Fruit fly (Drosophila melanogaster) whole organism, embryonic: ENCODE measurements around the gene ArfGAP3.

Experiments used
- Asciz ChIP-seq: fragments of 200-800 bp; sonication (Bioruptor generic); optimal IDR thresholded peaks from 2 replicates; lab custom pipeline; 2017; ENCODE audit warnings: missing biosample characterization, mild to moderate bottlenecking, missing genetic modification characterization, missing genetic modification reagents
- Atf6 ChIP-seq: fragments of 200-800 bp; sonication (Bioruptor generic); IDR thresholded peaks from 2 replicates; pipeline ENCODE4 v1.3.6; 2022; ENCODE audit warnings: missing biosample characterization, missing genetic modification characterization
- CG1024 ChIP-seq: fragments of 200-800 bp; sonication (Bioruptor generic); IDR thresholded peaks from 2 replicates; pipeline ENCODE4 v1.3.6; 2022; ENCODE audit warnings: missing biosample characterization, missing genetic modification characterization
- CG10543 ChIP-seq: fragments of 200-800 bp; sonication (Bioruptor generic); optimal IDR thresholded peaks from 3 replicates; lab custom pipeline; 2017; ENCODE audit warnings: missing biosample characterization, mild to moderate bottlenecking, missing genetic modification characterization, moderate library complexity
- CG11456 ChIP-seq: fragments of 200-800 bp; sonication (Bioruptor generic); IDR thresholded peaks from 3 replicates; pipeline ENCODE4 v1.3.6; 2022; ENCODE audit warnings: missing biosample characterization, missing genetic modification characterization
- CG1233 ChIP-seq: fragments of 200-800 bp; sonication (Bioruptor generic); optimal IDR thresholded peaks from 4 replicates; lab custom pipeline; 2018; ENCODE audit warnings: missing biosample characterization, mild to moderate bottlenecking, missing genetic modification characterization
- CG17568 ChIP-seq: fragments of 200-800 bp; sonication (Bioruptor generic); optimal IDR thresholded peaks from 2 replicates; lab custom pipeline; 2018; ENCODE audit warnings: missing biosample characterization, mild to moderate bottlenecking, missing genetic modification characterization, moderate library complexity
- CG18262 ChIP-seq: fragments of 200-800 bp; optimal IDR thresholded peaks from 3 replicates; lab custom pipeline; 2019; ENCODE audit warnings: missing biosample characterization, mild to moderate bottlenecking, missing genetic modification characterization, moderate library complexity
- CG18619 ChIP-seq: fragments of 200-800 bp; sonication (Bioruptor generic); optimal IDR thresholded peaks from 3 replicates; lab custom pipeline; 2017; ENCODE audit warnings: missing biosample characterization, mild to moderate bottlenecking, missing genetic modification characterization
- CG2875 ChIP-seq: fragments of 200-800 bp; sonication (Bioruptor generic); optimal IDR thresholded peaks from 2 replicates; lab custom pipeline; 2017; ENCODE audit warnings: missing biosample characterization, mild to moderate bottlenecking, missing genetic modification characterization, missing genetic modification reagents
- CG3065 ChIP-seq: fragments of 200-800 bp; sonication (Bioruptor generic); optimal IDR thresholded peaks from 2 replicates; lab custom pipeline; 2016; ENCODE audit warnings: missing biosample characterization, missing genetic modification characterization
- CG32767 ChIP-seq: fragments of 200-800 bp; sonication (Bioruptor generic); IDR thresholded peaks from 2 replicates; pipeline ENCODE4 v1.3.6; 2022; ENCODE audit warnings: missing biosample characterization, missing genetic modification characterization
- CG34224 ChIP-seq: fragments of 200-800 bp; sonication (Bioruptor generic); IDR thresholded peaks from 3 replicates; pipeline ENCODE4 v1.3.6; 2022; ENCODE audit warnings: missing biosample characterization, missing genetic modification characterization; ENCODE audit not compliant: partially characterized antibody
- CG3847 ChIP-seq: fragments of 200-800 bp; sonication (Bioruptor generic); IDR thresholded peaks from 2 replicates; pipeline ENCODE4 v1.3.6; 2022; ENCODE audit warnings: missing biosample characterization, missing genetic modification characterization
- CG5245 ChIP-seq: fragments of 200-800 bp; sonication (Bioruptor generic); optimal IDR thresholded peaks from 3 replicates; lab custom pipeline; 2016; ENCODE audit warnings: missing biosample characterization, missing genetic modification characterization
- CG8281 ChIP-seq: fragments of 200-800 bp; sonication (Bioruptor generic); optimal IDR thresholded peaks from 2 replicates; lab custom pipeline; 2018; ENCODE audit warnings: missing biosample characterization, mild to moderate bottlenecking, missing genetic modification characterization, moderate library complexity
- CG8388 ChIP-seq: fragments of 200-800 bp; sonication (Bioruptor generic); optimal IDR thresholded peaks from 2 replicates; lab custom pipeline; 2019; ENCODE audit warnings: missing biosample characterization, mild to moderate bottlenecking, missing genetic modification characterization, moderate library complexity
- CG9797 ChIP-seq: fragments of 200-800 bp; sonication (Bioruptor generic); optimal IDR thresholded peaks from 3 replicates; lab custom pipeline; 2018; ENCODE audit warnings: missing biosample characterization, mild to moderate bottlenecking, missing genetic modification characterization
- D19A ChIP-seq: fragments of 200-800 bp; optimal IDR thresholded peaks from 3 replicates; lab custom pipeline; 2019; ENCODE audit warnings: missing biosample characterization, mild to moderate bottlenecking, missing genetic modification characterization, moderate library complexity
- Dll ChIP-seq: fragments of 200-800 bp; sonication (Bioruptor generic); IDR thresholded peaks from 4 replicates; pipeline ENCODE4 v1.3.6; 2022; ENCODE audit warnings: missing biosample characterization, missing genetic modification characterization; ENCODE audit not compliant: partially characterized antibody
- Ets97D ChIP-seq: fragments of 200-800 bp; sonication (Bioruptor generic); optimal IDR thresholded peaks from 3 replicates; lab custom pipeline; 2016; ENCODE audit warnings: missing biosample characterization, missing genetic modification characterization
- Hmr ChIP-seq: fragments of 200-800 bp; sonication (Bioruptor generic); optimal IDR thresholded peaks from 3 replicates; lab custom pipeline; 2017; ENCODE audit warnings: mild to moderate bottlenecking, missing biosample characterization, missing genetic modification reagents, missing genetic modification characterization
- Jarid2 ChIP-seq: fragments of 200-800 bp; sonication (Bioruptor generic); optimal IDR thresholded peaks from 3 replicates; lab custom pipeline; 2017; ENCODE audit warnings: mild to moderate bottlenecking, missing biosample characterization, missing genetic modification reagents, missing genetic modification characterization
- Meics ChIP-seq: fragments of 200-800 bp; sonication (Bioruptor generic); optimal IDR thresholded peaks from 2 replicates; lab custom pipeline; 2017; ENCODE audit warnings: missing biosample characterization, mild to moderate bottlenecking, missing genetic modification characterization
- Nf-YC ChIP-seq: fragments of 200-800 bp; optimal IDR thresholded peaks from 3 replicates; lab custom pipeline; 2019; ENCODE audit warnings: missing biosample characterization, mild to moderate bottlenecking, missing genetic modification characterization, moderate library complexity
- Sox100B ChIP-seq: fragments of 200-800 bp; sonication (Bioruptor generic); optimal IDR thresholded peaks from 3 replicates; lab custom pipeline; 2018; ENCODE audit warnings: missing biosample characterization, mild to moderate bottlenecking, missing genetic modification characterization
- Trl ChIP-seq, 3 experiments: fragments of >200 bp in 2 of 3; fragments of 200-800 bp in 1 of 3; sonication (Bioruptor generic) in 1 of 3; optimal IDR thresholded peaks; 2 replicates in 1 of 3; 3 replicates in 2 of 3; lab custom pipeline; 2016 to 2017; ENCODE audit warnings: missing biosample characterization in 1 of 3, missing genetic modification characterization in 1 of 3
- amos ChIP-seq: fragments of 200-800 bp; sonication (Bioruptor generic); IDR thresholded peaks from 2 replicates; pipeline ENCODE4 v1.3.6; 2022; ENCODE audit warnings: missing biosample characterization, missing genetic modification characterization; ENCODE audit not compliant: partially characterized antibody
- cad ChIP-seq: fragments of >200 bp; optimal IDR thresholded peaks from 2 replicates; lab custom pipeline; 2017; ENCODE audit warnings: missing biosample characterization, missing genetic modification characterization
- ci ChIP-seq: fragments of 200-800 bp; sonication (Bioruptor generic); IDR thresholded peaks from 3 replicates; pipeline ENCODE4 v1.3.6; 2022; ENCODE audit warnings: missing biosample characterization, missing genetic modification characterization
- croc ChIP-seq: fragments of 200-800 bp; sonication (Bioruptor generic); conservative IDR thresholded peaks from 3 replicates; pipeline ENCODE4 v1.3.6; 2022; ENCODE audit warnings: missing biosample characterization, missing genetic modification characterization
- disco-r ChIP-seq: fragments of 200-800 bp; sonication (Bioruptor generic); optimal IDR thresholded peaks from 2 replicates; lab custom pipeline; 2016; ENCODE audit warnings: missing biosample characterization, missing genetic modification characterization
- fu2 ChIP-seq: fragments of 200-800 bp; sonication (Bioruptor generic); optimal IDR thresholded peaks from 2 replicates; lab custom pipeline; 2016; ENCODE audit warnings: missing biosample characterization, missing genetic modification characterization
- grau ChIP-seq: fragments of 200-800 bp; optimal IDR thresholded peaks from 3 replicates; lab custom pipeline; 2019; ENCODE audit warnings: missing biosample characterization, mild to moderate bottlenecking, missing genetic modification characterization, moderate library complexity
- kah ChIP-seq: fragments of 200-800 bp; sonication (Bioruptor generic); optimal IDR thresholded peaks from 2 replicates; lab custom pipeline; 2018; ENCODE audit warnings: missing biosample characterization, mild to moderate bottlenecking, missing genetic modification characterization
- kni ChIP-seq: fragments of 200-800 bp; sonication (Bioruptor generic); optimal IDR thresholded peaks from 3 replicates; lab custom pipeline; 2017; ENCODE audit warnings: mild to moderate bottlenecking, missing biosample characterization, missing genetic modification reagents, missing genetic modification characterization
- lov ChIP-seq, 2 experiments: fragments of 200-800 bp in 1 of 2; fragments of >200 bp in 1 of 2; sonication (Bioruptor generic) in 1 of 2; IDR thresholded peaks in 1 of 2; optimal IDR thresholded peaks in 1 of 2; 2 replicates in 1 of 2; 3 replicates in 1 of 2; pipeline versions ENCODE4 v1.3.6 to Lab custom; 2017 to 2022; ENCODE audit warnings: missing biosample characterization in 1 of 2, missing genetic modification characterization in 1 of 2
- mirr ChIP-seq: fragments of 200-800 bp; sonication (Bioruptor generic); optimal IDR thresholded peaks from 3 replicates; lab custom pipeline; 2018; ENCODE audit warnings: missing biosample characterization, mild to moderate bottlenecking, missing genetic modification characterization
- mld ChIP-seq: fragments of 200-800 bp; sonication (Bioruptor generic); IDR thresholded peaks from 3 replicates; pipeline ENCODE4 v1.3.6; 2022; ENCODE audit warnings: missing biosample characterization, missing genetic modification characterization; ENCODE audit not compliant: partially characterized antibody
- onecut ChIP-seq: fragments of 200-800 bp; sonication (Bioruptor generic); IDR thresholded peaks from 2 replicates; pipeline ENCODE4 v1.3.6; 2022; ENCODE audit warnings: missing biosample characterization, missing genetic modification characterization
- phol ChIP-seq: fragments of 200-800 bp; sonication (Bioruptor generic); optimal IDR thresholded peaks from 3 replicates; lab custom pipeline; 2018; ENCODE audit warnings: missing biosample characterization, mild to moderate bottlenecking, missing genetic modification characterization, moderate library complexity
- sd ChIP-seq: fragments of 200-800 bp; sonication (Bioruptor generic); optimal IDR thresholded peaks from 3 replicates; lab custom pipeline; 2018; ENCODE audit warnings: missing biosample characterization, mild to moderate bottlenecking, missing genetic modification characterization, moderate library complexity
- seq ChIP-seq: fragments of 200-800 bp; sonication (Bioruptor generic); IDR thresholded peaks from 2 replicates; pipeline ENCODE4 v1.3.6; 2022; ENCODE audit warnings: missing biosample characterization, missing genetic modification characterization
- ssp ChIP-seq: fragments of 200-800 bp; sonication (Bioruptor generic); IDR thresholded peaks from 2 replicates; pipeline ENCODE4 v1.3.6; 2022; ENCODE audit warnings: missing biosample characterization, missing genetic modification characterization
- stc ChIP-seq: fragments of 200-800 bp; sonication (Bioruptor generic); IDR thresholded peaks from 2 replicates; pipeline ENCODE4 v1.3.6; 2022; ENCODE audit warnings: missing biosample characterization, missing genetic modification characterization
- twi ChIP-seq: fragments of 200-800 bp; optimal IDR thresholded peaks from 2 replicates; lab custom pipeline; 2019; ENCODE audit warnings: missing biosample characterization, mild to moderate bottlenecking, missing genetic modification characterization, moderate library complexity

The ArfGAP3 gene

DNA sequence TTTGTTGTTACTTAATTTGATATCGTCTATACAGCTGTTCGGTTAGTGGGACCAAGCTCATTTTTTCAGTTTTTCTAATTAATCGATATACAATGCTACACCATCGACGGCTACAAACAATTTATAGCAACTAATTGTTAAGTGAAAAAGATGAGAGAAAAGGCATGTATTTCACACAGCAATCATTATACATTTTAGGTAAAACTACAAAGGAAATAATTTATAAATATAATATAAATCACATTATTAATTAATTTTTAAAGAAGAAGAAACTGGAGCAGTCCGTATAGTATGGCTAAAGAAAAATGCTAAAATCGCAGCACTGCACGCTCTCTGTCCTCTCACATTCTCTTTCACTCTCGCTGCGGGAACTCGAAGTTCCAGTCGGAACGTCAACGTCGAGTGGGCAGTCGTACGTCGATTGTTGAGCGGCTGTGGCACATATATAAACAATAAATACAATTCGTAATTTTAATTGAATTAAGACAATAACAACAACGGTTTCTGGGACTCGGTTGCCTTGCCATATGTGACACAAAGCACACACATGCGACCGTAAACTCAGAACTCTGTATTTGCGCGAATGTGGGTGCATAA is 10.5 kb upstream of the ArfGAP3 start, which contains the start of the genes CG14450 and CG11367 (continued):
- TF ChIP-seq CG8281 (no peak), mirr (GFP tag; lab: Kevin White, UChicago) (no peak), amos (GFP tag; lab: Robert Waterston, UW) (peak; percentile 49), Ets97D (GFP tag; lab: Kevin White, UChicago) (no peak), twi (tag; lab: Kevin White, UChicago) (peak; percentile 65), CG18619 (GFP tag; lab: Kevin White, UChicago) (peak; percentile 23), CG5245 (GFP tag; lab: Kevin White, UChicago) (no peak), ci (GFP tag; lab: Robert Waterston, UW) (peak; percentile 57; the same call in 2 of the 3 replicates), Dll (GFP tag; lab: Robert Waterston, UW) (peak; percentile 88), CG3847 (GFP tag; lab: Robert Waterston, UW) (0 out of 2 replicates have a peak, but pooled peaks have one; percentile 21), mld (GFP tag; lab: Robert Waterston, UW) (no peak), D19A (tag; lab: Kevin White, UChicago) (peak; percentile 37), grau (tag; lab: Kevin White, UChicago) (peak; percentile 46), CG10543 (GFP tag; lab: Kevin White, UChicago) (peak; percentile 61), Atf6 (no peak), croc (GFP tag; lab: Robert Waterston, UW) (no peak), Sox100B (GFP tag; lab: Kevin White, UChicago) (peak; percentile 39), fu2 (GFP tag; lab: Kevin White, UChicago) (no peak), CG18262 (peak; percentile 48), stc (GFP tag; lab: Robert Waterston, UW) (peak; percentile 30; the same call in 1 of the 2 replicates), CG9797 (peak; percentile 66), lov (optimal IDR thresholded peaks at IDR 0.05; lab: Kevin White, UChicago) (no peak), lov (GFP tag; IDR thresholded peaks at IDR 0.05; lab: Robert Waterston, UW) (no peak), Asciz (GFP tag; lab: Kevin White, UChicago) (peak; percentile 34), CG8388 (GFP tag; lab: Kevin White, UChicago) (no peak), CG17568 (GFP tag; lab: Kevin White, UChicago) (peak; percentile 52), onecut (no peak; the same call in 1 of the 2 replicates), CG1233 (GFP tag; lab: Kevin White, UChicago) (peak; percentile 2), CG1024 (GFP tag; lab: Robert Waterston, UW) (no peak), Meics (GFP tag; lab: Kevin White, UChicago) (peak; percentile 18), Hmr (GFP tag; lab: Kevin White, UChicago) (peak; percentile 11), CG2875 (GFP tag; lab: Kevin White, UChicago) (peak; percentile 22), CG34224 (GFP tag; lab: Robert Waterston, UW) (peak; percentile 18; the same call in 1 of the 3 replicates), cad (GFP tag; lab: Kevin White, UChicago) (peak; percentile 1), kni (GFP tag; lab: Kevin White, UChicago) (peak; percentile 94), CG32767 (GFP tag; lab: Robert Waterston, UW) (no peak), disco-r (GFP tag; lab: Kevin White, UChicago) (no peak)

DNA sequence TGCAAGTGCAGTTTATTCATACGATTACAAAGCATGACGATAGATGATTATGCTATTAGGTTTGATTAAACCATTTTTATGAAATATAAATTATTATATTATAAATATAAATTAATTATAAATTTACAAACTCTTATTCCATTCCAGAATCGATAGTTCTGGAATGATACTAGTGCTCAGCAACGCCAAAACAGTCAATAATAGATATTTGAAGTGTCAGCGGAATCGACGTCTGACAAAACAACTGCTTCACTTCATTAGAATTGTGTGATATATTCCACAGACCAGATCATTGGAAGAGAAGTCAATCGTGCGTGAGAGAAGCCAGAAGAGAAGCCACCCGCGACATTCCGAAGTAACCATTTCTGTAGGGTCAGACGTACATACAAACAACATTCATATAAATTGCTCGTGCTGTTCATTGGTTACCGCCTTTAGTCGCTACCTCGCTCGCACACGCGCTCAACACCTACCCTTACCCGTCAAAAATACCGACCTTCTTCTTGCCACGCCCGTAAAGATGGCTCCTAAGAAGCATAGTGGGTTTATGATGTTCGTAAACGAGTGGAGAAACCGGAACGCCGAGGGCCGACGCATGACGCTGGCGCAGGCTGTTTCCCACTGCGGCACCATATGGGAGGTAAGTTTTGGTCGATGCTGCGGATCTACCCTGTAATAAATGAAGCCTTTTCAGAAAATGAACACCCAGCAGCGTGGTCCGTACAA is 6.8 kb upstream of the ArfGAP3 start:
- TF ChIP-seq sd (tag; lab: Kevin White, UChicago) (peak; percentile 81), CG11456 (GFP tag; lab: Robert Waterston, UW) (no peak), Nf-YC (tag; lab: Kevin White, UChicago) (peak; percentile 96), cad (GFP tag; lab: Kevin White, UChicago) (peak; percentile 81), ssp (GFP tag; lab: Robert Waterston, UW) (peak; percentile 38), kah (no peak), seq (GFP tag; lab: Robert Waterston, UW) (peak; percentile 59; the same call in 1 of the 2 replicates), ci (GFP tag; lab: Robert Waterston, UW) (0 out of 3 replicates have a peak, but pooled peaks have one; percentile 34), Jarid2 (GFP tag; lab: Kevin White, UChicago) (no peak), CG3065 (GFP tag; lab: Kevin White, UChicago) (peak; percentile 40), phol (tag; lab: Kevin White, UChicago) (peak; percentile 25), Trl (optimal IDR thresholded peaks at IDR 0.05; lab: Kevin White, UChicago) (peak; percentile 19 to 28), Trl (GFP tag; optimal IDR thresholded peaks at IDR 0.05; lab: Kevin White, UChicago) (no peak)
